Worm (Caenorhabditis elegans) whole organism, L4/young adult: ENCODE data around the gene syp-2.

Source experiments
- W03F9.2 ChIP-seq: fragments of 150-350 bp; optimal IDR thresholded peaks from 2 replicates; lab custom pipeline; 2014; ENCODE audit warnings: missing biosample characterization, missing genetic modification characterization
- dao-5 ChIP-seq: sonication (generic microtip); optimal IDR thresholded peaks from 2 replicates; lab custom pipeline; 2016; ENCODE audit warnings: missing genotype, missing genetic modification characterization, moderate library complexity, missing compliant biosample characterization
- him-1 ChIP-seq: sonication (generic microtip); optimal IDR thresholded peaks from 2 replicates; lab custom pipeline; 2016; ENCODE audit warnings: missing genotype, missing genetic modification reagents, missing genetic modification characterization, missing compliant biosample characterization

Gene syp-2

ce11 chrV:5513630-5514378 lies 22.5 kb upstream of the syp-2 start, which contains the start of the genes hpo-15 and mms-19:
hpo-15 (minus strand) TSS chrV:5513830.
mms-19 (plus strand) TSS chrV:5514348.
- TF ChIP-seq W03F9.2 (tag; lab: Kevin White, UChicago), result no peak

- no peak for TF ChIP-seq dao-5 (tag; lab: Kevin White, UChicago)
- TF ChIP-seq him-1, result no peak
- TF ChIP-seq W03F9.2 (tag; lab: Kevin White, UChicago), result no peak
Measured at ce11 chrV:5521735-5522241, 14.5 kb upstream of the syp-2 start, which contains the start of gene hir-1. hir-1 (plus strand) TSS chrV:5522139.

- TF ChIP-seq dao-5 (tag; lab: Kevin White, UChicago), result no peak
- no peak for TF ChIP-seq him-1
- no peak for TF ChIP-seq W03F9.2 (tag; lab: Kevin White, UChicago)
Measured at ce11 chrV:5523260-5523659, 13.0 kb upstream of the syp-2 start.

ce11 chrV:5525208-5525607 lies 11.1 kb upstream of the syp-2 start:
- no peak for TF ChIP-seq dao-5 (tag; lab: Kevin White, UChicago)
- no peak for TF ChIP-seq him-1
- no peak for TF ChIP-seq W03F9.2 (tag; lab: Kevin White, UChicago)

- TF ChIP-seq him-1 (no peak), W03F9.2 (tag; lab: Kevin White, UChicago) (no peak), dao-5 (tag; lab: Kevin White, UChicago) (no peak)
Measured at ce11 chrV:5527694-5528093, 8.6 kb upstream of the syp-2 start.

- TF ChIP-seq him-1 (no peak), W03F9.2 (tag; lab: Kevin White, UChicago) (no peak), dao-5 (tag; lab: Kevin White, UChicago) (no peak)
Measured at ce11 chrV:5533755-5534154, 2.5 kb upstream of the syp-2 start, which contains the start of gene grl-1. grl-1 (minus strand) TSS chrV:5533855.

ce11 chrV:5535774-5536173 lies 513 bp upstream of the syp-2 start, which contains the start of gene C24G6.8:
C24G6.8 (minus strand) TSS chrV:5535874.
- TF ChIP-seq dao-5 (tag; lab: Kevin White, UChicago) (no peak), him-1 (no peak), W03F9.2 (tag; lab: Kevin White, UChicago) (no peak)

ce11 chrV:5538500-5538899 lies 2.2 kb downstream of the syp-2 start, which contains the start of gene cft-1:
cft-1 (plus strand) TSS chrV:5538800.
- TF ChIP-seq dao-5 (tag; lab: Kevin White, UChicago), result no peak

- TF ChIP-seq him-1 (no peak), W03F9.2 (tag; lab: Kevin White, UChicago) (no peak), dao-5 (tag; lab: Kevin White, UChicago) (no peak)
Measured at ce11 chrV:5548051-5548450, 11.8 kb downstream of the syp-2 start, which contains the start of gene ugt-48. ugt-48 (minus strand) TSS chrV:5548062.

ce11 chrV:5548497-5548896 lies 12.2 kb downstream of the syp-2 start:
- no peak for TF ChIP-seq W03F9.2 (tag; lab: Kevin White, UChicago)
- no peak for TF ChIP-seq him-1
- TF ChIP-seq dao-5 (tag; lab: Kevin White, UChicago), result no peak

ce11 chrV:5558590-5558989 lies 22.3 kb downstream of the syp-2 start, which contains the start of gene glb-5:
glb-5 (plus strand) TSS chrV:5558890.
- TF ChIP-seq dao-5 (tag; lab: Kevin White, UChicago) (no peak), him-1 (no peak), W03F9.2 (tag; lab: Kevin White, UChicago) (no peak)

ce11 chrV:5559882-5560281 lies 23.6 kb downstream of the syp-2 start:
- no peak for TF ChIP-seq him-1
- no peak for TF ChIP-seq W03F9.2 (tag; lab: Kevin White, UChicago)
- no peak for TF ChIP-seq dao-5 (tag; lab: Kevin White, UChicago)

- TF ChIP-seq him-1 (no peak), dao-5 (tag; lab: Kevin White, UChicago) (no peak), W03F9.2 (tag; lab: Kevin White, UChicago) (no peak)
Measured at ce11 chrV:5567119-5567518, 30.8 kb downstream of the syp-2 start, which contains the start of gene C18C4.7. C18C4.7 (minus strand) TSS chrV:5567219.

- no peak for TF ChIP-seq dao-5 (tag; lab: Kevin White, UChicago)
- no peak for TF ChIP-seq him-1
- TF ChIP-seq W03F9.2 (tag; lab: Kevin White, UChicago), result no peak
Measured at ce11 chrV:5570433-5570832, 34.1 kb downstream of the syp-2 start, which contains the start of gene glb-6. glb-6 (minus strand) TSS chrV:5570533.
